Fruit fly (Drosophila melanogaster): Measurements from ENCODE around the gene dsb.
A peak's percentile ranks its signal among the peaks of the same experiment; 100 is the strongest.

The dsb gene

dm6 chr3L:1865121-1865727 lies 44.8 kb downstream of the dsb start, which contains the start of the genes HBS1 and CG12025 (continued):
- TF ChIP-seq CG17359 (tag; optimal IDR thresholded peaks at IDR 0.05) (peak; percentile 45), CG10366 (GFP tag; IDR thresholded peaks at IDR 0.05) (peak; percentile 62), HHEX (GFP tag; optimal IDR thresholded peaks at IDR 0.05) (no peak), CG4360 (GFP tag; IDR thresholded peaks at IDR 0.05) (no peak), fd96Cb (tag; optimal IDR thresholded peaks at IDR 0.05) (peak; percentile 45), CG13894 (tag; optimal IDR thresholded peaks at IDR 0.05) (peak; percentile 59), schlank (tag; optimal IDR thresholded peaks at IDR 0.05) (no peak), row (GFP tag; IDR thresholded peaks at IDR 0.05) (peak; percentile 95), Stat92E (GFP tag; optimal IDR thresholded peaks at IDR 0.05) (peak in 1 of 3 experiments; percentile 68), Dip2 (GFP tag; IDR thresholded peaks at IDR 0.05) (no peak), exex (tag; optimal IDR thresholded peaks at IDR 0.05) (no peak), dmrt99B (tag; optimal IDR thresholded peaks at IDR 0.05) (peak; percentile 45), HLHmδ (GFP tag; optimal IDR thresholded peaks at IDR 0.05) (no peak), Camta (GFP tag; optimal IDR thresholded peaks at IDR 0.05) (peak; percentile 40), CG4730 (GFP tag; IDR thresholded peaks at IDR 0.05) (no peak), gcm2 (GFP tag; optimal IDR thresholded peaks at IDR 0.05) (no peak), CG10462 (GFP tag; optimal IDR thresholded peaks at IDR 0.05) (no peak), Aef1 (GFP tag; IDR thresholded peaks at IDR 0.05) (peak; percentile 57), Ssrp (tag; optimal IDR thresholded peaks at IDR 0.05) (peak; percentile 50), NK7.1 (GFP tag; optimal IDR thresholded peaks at IDR 0.05) (no peak), CG11695 (GFP tag; IDR thresholded peaks at IDR 0.05) (no peak), CG11247 (GFP tag; IDR thresholded peaks at IDR 0.05) (peak; percentile 49; the same call in 1 of the 2 replicates), CG9932 (GFP tag; IDR thresholded peaks at IDR 0.05) (peak; percentile 81), PHDP (tag; optimal IDR thresholded peaks at IDR 0.05) (peak; percentile 54), Hsf (GFP tag; optimal IDR thresholded peaks at IDR 0.05) (peak; percentile 79), CG17186 (GFP tag; optimal IDR thresholded peaks at IDR 0.05) (peak; percentile 64), so (GFP tag; IDR thresholded peaks at IDR 0.05) (no peak), CG8924 (tag; optimal IDR thresholded peaks at IDR 0.05) (peak; percentile 56), Atf6 (GFP tag; IDR thresholded peaks at IDR 0.05) (peak; percentile 59), pan (optimal IDR thresholded peaks at IDR 0.05) (no peak), pan (GFP tag; optimal IDR thresholded peaks at IDR 0.05 in 1 of 2, IDR thresholded peaks at IDR 0.05 in 1 of 2) (peak in 1 of 2 experiments; percentile 28), CG9609 (GFP tag; optimal IDR thresholded peaks at IDR 0.05) (peak; percentile 27), sd (tag; optimal IDR thresholded peaks at IDR 0.05) (peak; percentile 53), CG17361 (GFP tag; IDR thresholded peaks at IDR 0.05) (peak; percentile 73), tap (tag; optimal IDR thresholded peaks at IDR 0.05) (no peak), insv (GFP tag; optimal IDR thresholded peaks at IDR 0.05) (no peak), CG2202 (tag; optimal IDR thresholded peaks at IDR 0.05) (peak; percentile 6), chm (GFP tag; IDR thresholded peaks at IDR 0.05) (0 out of 2 replicates have a peak, but pooled peaks have one; percentile 25), CG30020 (tag; optimal IDR thresholded peaks at IDR 0.05) (peak; percentile 94), CG13624 (GFP tag; optimal IDR thresholded peaks at IDR 0.05) (peak; percentile 67), CG8944 (GFP tag; optimal IDR thresholded peaks at IDR 0.05) (peak; percentile 6), bab2 (GFP tag; optimal IDR thresholded peaks at IDR 0.05) (peak; percentile 56), CG17612 (GFP tag; IDR thresholded peaks at IDR 0.05) (no peak), CG2889 (GFP tag; IDR thresholded peaks at IDR 0.05) (0 out of 3 replicates have a peak, but pooled peaks have one; percentile 26), CG17328 (GFP tag; IDR thresholded peaks at IDR 0.05) (peak; percentile 41), br (optimal IDR thresholded peaks at IDR 0.05) (no peak), ranshi (GFP tag; IDR thresholded peaks at IDR 0.05) (peak; percentile 26; the same call in 1 of the 2 replicates), sob (GFP tag; IDR thresholded peaks at IDR 0.05) (peak; percentile 36; the same call in 1 of the 2 replicates), CG12769 (tag; optimal IDR thresholded peaks at IDR 0.05) (peak; percentile 63), scrt (GFP tag; optimal IDR thresholded peaks at IDR 0.05) (no peak), CG14014 (GFP tag; IDR thresholded peaks at IDR 0.05) (peak; percentile 68)

Measured in whole organism, embryonic.